Worm (Caenorhabditis elegans) whole organism, L4 larva: Measurements from ENCODE around the gene F15A8.1.

Experiments used
- F10B5.3 ChIP-seq: sonication (generic microtip); optimal IDR thresholded peaks from 2 replicates; lab custom pipeline; 2016; ENCODE audit warnings: mild to moderate bottlenecking, missing genetic modification characterization, missing compliant biosample characterization
- F44E2.7 ChIP-seq: fragments of 200-800 bp; sonication (Bioruptor generic); IDR thresholded peaks from 2 replicates; pipeline ENCODE4 v2.1.2; 2022; ENCODE audit warnings: missing genetic modification characterization, missing compliant biosample characterization
- T20F7.1 ChIP-seq: fragments of 200-800 bp; sonication (Bioruptor generic); optimal IDR thresholded peaks from 2 replicates; lab custom pipeline; 2018; ENCODE audit warnings: mild to moderate bottlenecking, missing genetic modification characterization, missing compliant biosample characterization
- Y105C5A.15 ChIP-seq: fragments of 200-800 bp; sonication (Bioruptor generic); IDR thresholded peaks from 2 replicates; pipeline ENCODE4 v1.3.6; 2022; ENCODE audit warnings: missing genetic modification characterization, missing compliant biosample characterization
- Y48G9A.11 ChIP-seq: fragments of 200-800 bp; sonication (Bioruptor generic); IDR thresholded peaks from 2 replicates; pipeline ENCODE4 v1.3.6; 2022; ENCODE audit warnings: missing genetic modification reagents, missing genetic modification characterization, missing compliant biosample characterization
- Y75B8A.6 ChIP-seq: fragments of 200-800 bp; sonication (Bioruptor generic); IDR thresholded peaks from 2 replicates; pipeline ENCODE4 v1.3.6; 2022; ENCODE audit warnings: missing genetic modification reagents, missing genetic modification characterization, missing compliant biosample characterization
- ZK337.2 ChIP-seq: fragments of 200-800 bp; sonication (Bioruptor generic); IDR thresholded peaks from 2 replicates; pipeline ENCODE4 v1.3.6; 2022; ENCODE audit warnings: missing genetic modification reagents, missing genetic modification characterization, missing compliant biosample characterization
- aha-1 ChIP-seq: fragments of 150-350 bp; peaks from one replicate; lab custom pipeline; 2014; ENCODE audit warnings: missing biosample characterization, missing genetic modification characterization
- aly-2 ChIP-seq: sonication (generic microtip); optimal IDR thresholded peaks from 2 replicates; lab custom pipeline; 2018; ENCODE audit warnings: missing biosample characterization, missing genetic modification characterization
- ama-1 ChIP-seq: fragments of 150-350 bp; optimal IDR thresholded peaks from 2 replicates; lab custom pipeline; 2014; ENCODE audit warnings: inconsistent platforms, mixed read lengths
- arid-1 ChIP-seq: fragments of 200-800 bp; sonication (Bioruptor generic); conservative IDR thresholded peaks from 2 replicates; pipeline ENCODE4 v1.3.6; 2022; ENCODE audit warnings: missing genetic modification reagents, missing genetic modification characterization, missing compliant biosample characterization
- ceh-28 ChIP-seq: fragments of 150-350 bp; optimal IDR thresholded peaks from 2 replicates; lab custom pipeline; 2014; ENCODE audit warnings: missing biosample characterization, missing genetic modification reagents, missing genetic modification characterization
- ceh-44 ChIP-seq: fragments of 200-800 bp; sonication (Bioruptor generic); IDR thresholded peaks from 2 replicates; pipeline ENCODE4 v1.3.6; 2022; ENCODE audit warnings: missing genetic modification reagents, missing genetic modification characterization, missing compliant biosample characterization
- ceh-62 ChIP-seq: sonication (generic microtip); optimal IDR thresholded peaks from 2 replicates; lab custom pipeline; 2017; ENCODE audit warnings: missing biosample characterization, missing genetic modification characterization
- ceh-82 ChIP-seq: sonication (generic microtip); optimal IDR thresholded peaks from 2 replicates; lab custom pipeline; 2017; ENCODE audit warnings: missing biosample characterization, missing genetic modification characterization
- daf-19 ChIP-seq: fragments of 200-800 bp; sonication (Bioruptor generic); conservative IDR thresholded peaks from 2 replicates; pipeline ENCODE4 v1.3.6; 2022; ENCODE audit warnings: missing genetic modification characterization, missing compliant biosample characterization
- daf-8 ChIP-seq: fragments of 200-800 bp; sonication (Bioruptor generic); IDR thresholded peaks from 2 replicates; pipeline ENCODE4 v1.3.6; 2022; ENCODE audit warnings: missing genetic modification characterization, missing compliant biosample characterization
- dmd-6 ChIP-seq: fragments of 200-800 bp; sonication (Bioruptor generic); IDR thresholded peaks from 2 replicates; pipeline ENCODE4 v1.3.6; 2022; ENCODE audit warnings: missing genetic modification reagents, missing genetic modification characterization, missing compliant biosample characterization
- duxl-1 ChIP-seq: sonication (generic microtip); optimal IDR thresholded peaks from 2 replicates; lab custom pipeline; 2016; ENCODE audit warnings: mild to moderate bottlenecking, missing genetic modification characterization, moderate library complexity, missing compliant biosample characterization; ENCODE audit not compliant: poor library complexity
- dve-1 ChIP-seq: sonication (generic microtip); optimal IDR thresholded peaks from 2 replicates; lab custom pipeline; 2017; ENCODE audit warnings: antibody characterized with exemption, mild to moderate bottlenecking, missing genetic modification characterization, missing compliant biosample characterization; ENCODE audit not compliant: insufficient read depth
- fkh-10 ChIP-seq: fragments of 150-350 bp; optimal IDR thresholded peaks from 2 replicates; lab custom pipeline; 2014; ENCODE audit warnings: missing biosample characterization, missing genetic modification reagents, missing genetic modification characterization
- hlh-30 ChIP-seq: sonication (generic microtip); optimal IDR thresholded peaks from 2 replicates; lab custom pipeline; 2017; ENCODE audit warnings: antibody characterized with exemption, mild to moderate bottlenecking, missing genetic modification characterization, missing compliant biosample characterization; ENCODE audit not compliant: insufficient read depth
- hmg-1.1 ChIP-seq: fragments of 200-800 bp; sonication (Bioruptor generic); IDR thresholded peaks from 2 replicates; pipeline ENCODE4 v1.3.6; 2022; ENCODE audit warnings: missing genetic modification reagents, missing genetic modification characterization, missing compliant biosample characterization
- lim-7 ChIP-seq: fragments of 200-800 bp; sonication (Bioruptor generic); IDR thresholded peaks from 2 replicates; pipeline ENCODE4 v1.3.6; 2022; ENCODE audit warnings: missing genetic modification characterization, missing compliant biosample characterization
- lin-29 ChIP-seq: fragments of 200-800 bp; sonication (Bioruptor generic); IDR thresholded peaks from 2 replicates; pipeline ENCODE4 v1.3.6; 2022; ENCODE audit warnings: missing genetic modification reagents, missing genetic modification characterization, missing compliant biosample characterization
- lin-38 ChIP-seq: fragments of 200-800 bp; sonication (Bioruptor generic); IDR thresholded peaks from 2 replicates; pipeline ENCODE4 v1.3.6; 2022; ENCODE audit warnings: missing genetic modification reagents, missing genetic modification characterization, missing compliant biosample characterization
- madf-5 ChIP-seq, 2 experiments: fragments of 200-800 bp; sonication (Bioruptor generic); IDR thresholded peaks; 2 replicates each; pipeline ENCODE4 v1.3.6; 2022; ENCODE audit warnings: missing compliant biosample characterization in 2 of 2, missing genetic modification characterization in 2 of 2
- madf-9 ChIP-seq: fragments of 200-800 bp; sonication (Bioruptor generic); conservative IDR thresholded peaks from 2 replicates; pipeline ENCODE4 v1.3.6; 2022; ENCODE audit warnings: missing genetic modification reagents, missing genetic modification characterization, missing compliant biosample characterization
- mdl-1 ChIP-seq, 2 experiments: fragments of 150-350 bp in 1 of 2; sonication (generic microtip) in 1 of 2; optimal IDR thresholded peaks; 2 replicates each; lab custom pipeline; 2014 to 2017; ENCODE audit warnings: missing biosample characterization in 2 of 2, missing genetic modification characterization in 2 of 2
- nhr-111 ChIP-seq: fragments of 200-800 bp; sonication (Bioruptor generic); optimal IDR thresholded peaks from 2 replicates; lab custom pipeline; 2018; ENCODE audit warnings: mild to moderate bottlenecking, missing genetic modification characterization, missing compliant biosample characterization
- nhr-25 ChIP-seq: sonication (generic microtip); optimal IDR thresholded peaks from 2 replicates; lab custom pipeline; 2017; ENCODE audit warnings: missing genetic modification characterization, mild to moderate bottlenecking, missing compliant biosample characterization, antibody characterized with exemption, moderate library complexity, borderline replicate concordance; ENCODE audit not compliant: insufficient read depth
- nhr-41 ChIP-seq: fragments of 200-800 bp; sonication (Bioruptor generic); IDR thresholded peaks from 2 replicates; pipeline ENCODE4 v1.3.6; 2022; ENCODE audit warnings: missing genetic modification reagents, missing genetic modification characterization, missing compliant biosample characterization
- nhr-48 ChIP-seq: sonication (generic microtip); optimal IDR thresholded peaks from 2 replicates; lab custom pipeline; 2016; ENCODE audit warnings: mild to moderate bottlenecking, missing genetic modification characterization, missing compliant biosample characterization
- nhr-77 ChIP-seq: fragments of 150-350 bp; optimal IDR thresholded peaks from 2 replicates; lab custom pipeline; 2014; ENCODE audit warnings: missing biosample characterization, missing genetic modification characterization
- pha-4 ChIP-seq, 2 experiments: fragments of 150-350 bp in 1 of 2; fragments of 200-800 bp in 1 of 2; sonication (Bioruptor generic) in 1 of 2; IDR thresholded peaks in 1 of 2; optimal IDR thresholded peaks in 1 of 2; 2 replicates each; pipeline versions ENCODE4 v1.3.6 to Lab custom; 2014 to 2022; ENCODE audit warnings: missing genetic modification characterization in 2 of 2, missing genetic modification reagents in 2 of 2, missing biosample characterization in 1 of 2, missing compliant biosample characterization in 1 of 2
- php-3 ChIP-seq: fragments of 200-800 bp; sonication (Bioruptor generic); IDR thresholded peaks from 2 replicates; pipeline ENCODE4 v1.3.6; 2022; ENCODE audit warnings: missing genetic modification reagents, missing genetic modification characterization, missing compliant biosample characterization
- saeg-2 ChIP-seq: fragments of 200-800 bp; sonication (Bioruptor generic); IDR thresholded peaks from 2 replicates; pipeline ENCODE4 v1.3.6; 2022; ENCODE audit warnings: missing genetic modification reagents, missing genetic modification characterization, missing compliant biosample characterization
- set-16 ChIP-seq: fragments of 200-800 bp; sonication (Bioruptor generic); IDR thresholded peaks from 2 replicates; pipeline ENCODE4 v1.3.6; 2022; ENCODE audit warnings: missing genetic modification reagents, missing genetic modification characterization, missing compliant biosample characterization
- tag-97 ChIP-seq: fragments of 200-800 bp; sonication (Bioruptor generic); IDR thresholded peaks from 2 replicates; pipeline ENCODE4 v1.3.6; 2022; ENCODE audit warnings: missing genetic modification characterization, missing compliant biosample characterization
- tra-1 ChIP-seq: fragments of 200-800 bp; sonication (Bioruptor generic); IDR thresholded peaks from 2 replicates; pipeline ENCODE4 v1.3.6; 2022; ENCODE audit warnings: missing genetic modification reagents, missing genetic modification characterization, missing compliant biosample characterization
- vab-7 ChIP-seq: fragments of 200-800 bp; sonication (Bioruptor generic); IDR thresholded peaks from 2 replicates; pipeline ENCODE4 v1.3.6; 2022; ENCODE audit warnings: missing genetic modification reagents, missing genetic modification characterization, missing compliant biosample characterization
- zip-11 ChIP-seq: fragments of 200-800 bp; sonication (Bioruptor generic); IDR thresholded peaks from 2 replicates; pipeline ENCODE4 v1.3.6; 2022; ENCODE audit warnings: missing genetic modification characterization, missing compliant biosample characterization
- zip-2 ChIP-seq: fragments of 150-350 bp; optimal IDR thresholded peaks from 2 replicates; lab custom pipeline; 2014; ENCODE audit warnings: missing biosample characterization, missing genetic modification characterization
- ztf-11 ChIP-seq: fragments of 150-350 bp; optimal IDR thresholded peaks from 2 replicates; lab custom pipeline; 2014; ENCODE audit warnings: missing biosample characterization, missing genetic modification characterization
- ztf-7 ChIP-seq: fragments of 150-350 bp; optimal IDR thresholded peaks from 2 replicates; lab custom pipeline; 2014; ENCODE audit warnings: missing biosample characterization, missing genetic modification characterization

Gene F15A8.1

DNA sequence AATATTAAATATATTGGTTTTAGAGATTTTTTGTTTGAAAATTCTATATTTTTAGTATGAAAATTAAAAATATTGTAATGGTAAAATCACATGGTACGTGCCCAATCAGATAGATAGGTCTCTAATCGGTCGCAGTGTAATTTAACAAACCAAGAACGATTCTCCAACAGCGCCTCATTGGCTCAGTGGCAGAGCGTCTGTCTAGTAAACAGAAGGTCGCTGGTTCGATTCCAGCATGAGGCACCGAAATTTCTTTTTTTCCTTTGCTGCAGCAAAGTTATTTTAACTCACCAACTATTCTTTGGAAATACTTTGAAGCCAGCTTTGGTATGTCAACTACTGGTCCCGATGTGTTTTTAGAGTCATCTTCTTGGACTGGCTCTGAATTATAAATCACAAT lies 4.1 kb downstream of the F15A8.1 start (continued):
- no peak for TF ChIP-seq zip-11
- TF ChIP-seq ceh-28, result no peak
- TF ChIP-seq hmg-1.1, result peak; percentile 71
- no peak for TF ChIP-seq duxl-1 (tag; lab: Kevin White, UChicago)
- no peak for TF ChIP-seq nhr-77 (tag; lab: Kevin White, UChicago)
- TF ChIP-seq ceh-82, result no peak
- TF ChIP-seq F10B5.3 (tag; lab: Kevin White, UChicago), result peak; percentile 20

ce11 chrX:4448283-4448682 lies 7.5 kb downstream of the F15A8.1 start, which contains the start of gene mltn-13:
Gene mltn-13, minus strand, starts transcription at chrX:4448383.
- no peak for TF ChIP-seq vab-7 (GFP tag; lab: Robert Waterston, UW)
- no peak for TF ChIP-seq hlh-30 (tag; lab: Kevin White, UChicago)
- TF ChIP-seq T20F7.1 (GFP tag; lab: Kevin White, UChicago), result no peak
- no peak for TF ChIP-seq duxl-1 (tag; lab: Kevin White, UChicago)
- no peak for TF ChIP-seq nhr-41
- no peak for TF ChIP-seq ztf-7
- no peak for TF ChIP-seq php-3 (GFP tag; lab: Robert Waterston, UW)
- TF ChIP-seq Y75B8A.6, result no peak
- no peak for TF ChIP-seq ceh-62 (tag; lab: Kevin White, UChicago)
- TF ChIP-seq nhr-48, result no peak
- no peak for TF ChIP-seq set-16
- TF ChIP-seq zip-2 (tag; lab: Kevin White, UChicago), result no peak
- no peak for TF ChIP-seq saeg-2 (GFP tag; lab: Robert Waterston, UW)
- no peak for TF ChIP-seq nhr-111 (GFP tag; lab: Kevin White, UChicago)
- no peak for TF ChIP-seq ceh-44
- no peak for TF ChIP-seq pha-4 (GFP tag; IDR thresholded peaks at IDR 0.05; lab: Robert Waterston, UW)
- TF ChIP-seq pha-4 (tag; optimal IDR thresholded peaks at IDR 0.05; lab: Kevin White, UChicago), result no peak
- TF ChIP-seq lin-38 (GFP tag; lab: Robert Waterston, UW), result no peak
- TF ChIP-seq madf-9, result no peak
- TF ChIP-seq fkh-10 (GFP tag; lab: Kevin White, UChicago), result no peak

- no peak for TF ChIP-seq Y48G9A.11 (GFP tag; lab: Robert Waterston, UW)
- no peak for TF ChIP-seq tra-1
- TF ChIP-seq Y105C5A.15 (GFP tag; lab: Robert Waterston, UW), result no peak
- TF ChIP-seq dve-1 (tag; lab: Kevin White, UChicago), result no peak
- TF ChIP-seq, all 104 proteins: peak for 0
Measured at ce11 chrX:4451936-4452335, 11.2 kb downstream of the F15A8.1 start.

DNA sequence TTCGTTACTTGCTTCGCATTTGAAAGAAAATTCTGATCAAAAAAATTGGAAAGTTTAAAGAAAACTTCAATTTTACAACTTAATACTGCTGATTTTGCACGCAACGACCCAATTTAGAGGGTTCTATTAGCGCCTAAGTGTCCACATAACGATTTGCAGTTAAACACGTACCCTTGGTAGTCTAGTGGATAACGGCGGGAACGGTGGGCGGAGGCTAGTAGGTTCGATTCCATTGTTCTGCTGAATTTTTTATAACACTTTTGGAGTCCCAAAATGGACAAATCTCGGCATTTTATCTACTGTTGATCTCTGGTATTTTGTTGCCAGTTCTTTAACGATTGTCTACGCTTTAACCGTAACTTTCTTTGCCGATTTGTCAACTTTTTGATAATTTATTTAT lies 12.4 kb downstream of the F15A8.1 start:
- TF ChIP-seq aha-1 (tag; lab: Kevin White, UChicago), result peak; percentile 61
- peak; percentile 63; the same call in 1 of the 2 replicates for TF ChIP-seq lin-38 (GFP tag; lab: Robert Waterston, UW)
- no peak for TF ChIP-seq ama-1 (lab: Kevin White, UChicago)
- peak; percentile 79 for TF ChIP-seq vab-7 (GFP tag; lab: Robert Waterston, UW)
- no peak for TF ChIP-seq nhr-48
- no peak for TF ChIP-seq nhr-41
- no peak for TF ChIP-seq nhr-25
- TF ChIP-seq ceh-28, result no peak
- no peak for TF ChIP-seq dmd-6 (GFP tag; lab: Robert Waterston, UW)
- no peak for TF ChIP-seq arid-1 (GFP tag; lab: Robert Waterston, UW)
- TF ChIP-seq aly-2 (tag; lab: Kevin White, UChicago), result no peak
- TF ChIP-seq madf-5 (GFP tag; IDR thresholded peaks at IDR 0.05; lab: Robert Waterston, UW), result peak in 1 of 2 experiments; percentile 79; a peak in 1 of 4 replicates
- peak; percentile 85 for TF ChIP-seq lim-7
- TF ChIP-seq tag-97, result no peak
- TF ChIP-seq lin-29 (GFP tag; lab: Robert Waterston, UW), result no peak
- peak; percentile 30; the same call in 1 of the 2 replicates for TF ChIP-seq ZK337.2 (GFP tag; lab: Robert Waterston, UW)
- 0 out of 2 replicates have a peak, but pooled peaks have one; percentile 33 for TF ChIP-seq Y105C5A.15 (GFP tag; lab: Robert Waterston, UW)
- TF ChIP-seq ztf-11 (tag; lab: Kevin White, UChicago), result no peak
- TF ChIP-seq Y48G9A.11 (GFP tag; lab: Robert Waterston, UW), result peak; percentile 58; the same call in 1 of the 2 replicates
- peak; percentile 62; the same call in 1 of the 2 replicates for TF ChIP-seq daf-19 (GFP tag; lab: Robert Waterston, UW)
- TF ChIP-seq daf-8 (GFP tag; lab: Robert Waterston, UW), result 0 out of 2 replicates have a peak, but pooled peaks have one; percentile 44
- TF ChIP-seq mdl-1 (tag; optimal IDR thresholded peaks at IDR 0.05; lab: Kevin White, UChicago), result no peak
- TF ChIP-seq ceh-62 (tag; lab: Kevin White, UChicago), result no peak
- TF ChIP-seq saeg-2 (GFP tag; lab: Robert Waterston, UW), result no peak
- TF ChIP-seq F44E2.7, result 0 out of 2 replicates have a peak, but pooled peaks have one; percentile 67
